Worm (Caenorhabditis elegans): Measurements from ENCODE around the gene gars-1.

Gene gars-1

ce11 chrIII:5120593-5120992, 42.8 kb downstream of the gars-1 start:
- TF ChIP-seq ets-7 (tag; optimal IDR thresholded peaks at IDR 0.05): no peak
- TF ChIP-seq tra-4 (tag; optimal IDR thresholded peaks at IDR 0.05): no peak
- no peak for TF ChIP-seq hnd-1 (tag; optimal IDR thresholded peaks at IDR 0.05)
- no peak for TF ChIP-seq tbx-11 (GFP tag; IDR thresholded peaks at IDR 0.05)
- TF ChIP-seq ama-1 (optimal IDR thresholded peaks at IDR 0.05): no peak
- TF ChIP-seq ceh-13 (GFP tag; optimal IDR thresholded peaks at IDR 0.05): no peak
- no peak for TF ChIP-seq flt-1 (GFP tag; IDR thresholded peaks at IDR 0.05)
- no peak for TF ChIP-seq B0310.2 (tag; optimal IDR thresholded peaks at IDR 0.05)
- no peak for TF ChIP-seq hmg-4 (GFP tag; optimal IDR thresholded peaks at IDR 0.05)
- no peak for TF ChIP-seq hmbx-1 (tag; optimal IDR thresholded peaks at IDR 0.05)
- no peak for TF ChIP-seq sea-1 (GFP tag; conservative IDR thresholded peaks at IDR 0.05)
- TF ChIP-seq scrt-1 (GFP tag; IDR thresholded peaks at IDR 0.05): no peak
- no peak for TF ChIP-seq F13C5.2 (tag; optimal IDR thresholded peaks at IDR 0.05)
- no peak for TF ChIP-seq aly-1 (tag; optimal IDR thresholded peaks at IDR 0.05)
- no peak for TF ChIP-seq pes-1 (GFP tag; IDR thresholded peaks at IDR 0.05)
- no peak for TF ChIP-seq ceh-36 (tag; optimal IDR thresholded peaks at IDR 0.05)
- no peak for TF ChIP-seq tbx-37 (GFP tag; conservative IDR thresholded peaks at IDR 0.05)

ce11 chrIII:5119063-5119462, 44.4 kb downstream of the gars-1 start:
- no peak for TF ChIP-seq tbx-11 (GFP tag; IDR thresholded peaks at IDR 0.05)
- TF ChIP-seq ama-1 (optimal IDR thresholded peaks at IDR 0.05): no peak
- no peak for TF ChIP-seq hmbx-1 (tag; optimal IDR thresholded peaks at IDR 0.05)

- TF ChIP-seq hmbx-1 (tag; optimal IDR thresholded peaks at IDR 0.05): no peak
- TF ChIP-seq sea-1 (GFP tag; conservative IDR thresholded peaks at IDR 0.05): no peak
- no peak for TF ChIP-seq ceh-13 (GFP tag; optimal IDR thresholded peaks at IDR 0.05)
- no peak for TF ChIP-seq hnd-1 (tag; optimal IDR thresholded peaks at IDR 0.05)
- TF ChIP-seq pes-1 (GFP tag; IDR thresholded peaks at IDR 0.05): no peak
- no peak for TF ChIP-seq F13C5.2 (tag; optimal IDR thresholded peaks at IDR 0.05)
- no peak for TF ChIP-seq B0310.2 (tag; optimal IDR thresholded peaks at IDR 0.05)
- no peak for TF ChIP-seq hmg-4 (GFP tag; optimal IDR thresholded peaks at IDR 0.05)
- no peak for TF ChIP-seq ceh-36 (tag; optimal IDR thresholded peaks at IDR 0.05)
- no peak for TF ChIP-seq ama-1 (optimal IDR thresholded peaks at IDR 0.05)
- no peak for TF ChIP-seq tbx-11 (GFP tag; IDR thresholded peaks at IDR 0.05)
These were observed 50.4 kb downstream of the gars-1 start for ce11 chrIII:5112998-5113397.

ce11 chrIII:5112399-5112798, 51.0 kb downstream of the gars-1 start:
- TF ChIP-seq hnd-1 (tag; optimal IDR thresholded peaks at IDR 0.05) (no peak), hmg-4 (GFP tag; optimal IDR thresholded peaks at IDR 0.05) (no peak), F13C5.2 (tag; optimal IDR thresholded peaks at IDR 0.05) (no peak), ama-1 (optimal IDR thresholded peaks at IDR 0.05) (no peak), pes-1 (GFP tag; IDR thresholded peaks at IDR 0.05) (no peak), tbx-37 (GFP tag; conservative IDR thresholded peaks at IDR 0.05) (no peak), scrt-1 (GFP tag; IDR thresholded peaks at IDR 0.05) (no peak), aly-1 (tag; optimal IDR thresholded peaks at IDR 0.05) (no peak)
